Worm (Caenorhabditis elegans): Measurements from ENCODE around the gene mel-28.

Gene mel-28

DNA sequence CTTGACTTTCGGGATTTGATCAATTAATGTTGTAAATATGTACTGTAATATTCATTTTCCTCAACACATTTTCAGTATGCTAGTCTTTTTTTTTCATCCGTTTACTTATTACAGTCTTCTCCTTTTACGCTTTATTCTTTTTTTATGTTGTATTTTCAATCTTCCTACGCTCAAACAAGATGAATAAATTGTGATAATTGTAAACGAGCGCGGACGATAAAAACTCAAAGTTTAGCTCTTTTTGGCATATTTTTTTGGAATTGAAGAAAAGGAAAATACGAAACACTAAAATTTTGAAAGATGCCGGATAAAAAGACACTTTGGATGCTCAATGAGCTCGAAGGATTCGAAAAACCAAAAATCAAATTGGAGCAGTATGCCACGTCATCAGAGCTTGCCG, 16.8 kb downstream of the mel-28 start, which contains the start of gene metl-5:
metl-5 (plus strand) TSS at position 301 of the 400 bp plus-strand sequence.
- TF ChIP-seq ceh-82 (tag; optimal IDR thresholded peaks at IDR 0.05) (no peak), unc-98 (GFP tag; IDR thresholded peaks at IDR 0.05) (no peak), skn-1 (tag; optimal IDR thresholded peaks at IDR 0.05) (no peak), C16A3.4 (tag; optimal IDR thresholded peaks at IDR 0.05) (no peak), lin-15B (tag; optimal IDR thresholded peaks at IDR 0.05) (no peak), tbx-2 (tag; optimal IDR thresholded peaks at IDR 0.05) (no peak), Y116A8C.19 (tag; optimal IDR thresholded peaks at IDR 0.05; ENCODE audit: borderline replicate concordance) (no peak), swsn-7 (tag; optimal IDR thresholded peaks at IDR 0.05) (no peak), unc-130 (tag; optimal IDR thresholded peaks at IDR 0.05) (no peak), dpl-1 (GFP tag; optimal IDR thresholded peaks at IDR 0.05) (no peak), lin-35 (GFP tag; optimal IDR thresholded peaks at IDR 0.05) (no peak), ces-1 (GFP tag; optimal IDR thresholded peaks at IDR 0.05) (no peak), isw-1 (GFP tag; IDR thresholded peaks at IDR 0.05) (no peak), hlh-4 (tag; optimal IDR thresholded peaks at IDR 0.05) (no peak), efl-3 (GFP tag; optimal IDR thresholded peaks at IDR 0.05) (no peak), lin-39 (tag; optimal IDR thresholded peaks at IDR 0.05) (no peak)

DNA sequence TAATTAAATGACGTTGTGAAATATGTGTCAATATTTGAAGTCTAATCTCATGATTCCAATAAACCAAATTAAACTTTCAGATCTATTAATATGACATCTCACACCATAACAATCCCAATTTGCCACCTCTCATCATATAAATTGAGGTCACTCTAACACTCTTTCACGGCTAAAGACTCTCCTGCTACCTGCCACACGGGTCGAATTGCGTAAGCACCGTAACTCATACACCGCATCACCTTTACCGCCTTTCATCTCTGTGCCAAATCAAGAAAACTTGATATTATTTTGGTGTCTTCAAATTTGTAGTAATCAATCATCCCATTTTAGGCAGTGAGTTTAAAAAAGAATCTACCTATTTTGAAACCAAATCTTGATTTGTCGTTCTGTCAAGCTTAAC, 20.5 kb downstream of the mel-28 start:
- TF ChIP-seq lsy-2 (tag; optimal IDR thresholded peaks at IDR 0.05) (no peak), efl-1 (optimal IDR thresholded peaks at IDR 0.05) (no peak), efl-1 (GFP tag; optimal IDR thresholded peaks at IDR 0.05 in 1 of 2) (no peak), skn-1 (tag; optimal IDR thresholded peaks at IDR 0.05) (no peak), lin-14 (GFP tag; optimal IDR thresholded peaks at IDR 0.05) (no peak), ceh-88 (GFP tag; IDR thresholded peaks at IDR 0.05) (no peak), lin-35 (GFP tag; optimal IDR thresholded peaks at IDR 0.05) (no peak), irx-1 (tag; optimal IDR thresholded peaks at IDR 0.05) (no peak), tlp-1 (tag; optimal IDR thresholded peaks at IDR 0.05) (no peak), tbx-2 (tag; optimal IDR thresholded peaks at IDR 0.05) (no peak), pax-3 (tag; optimal IDR thresholded peaks at IDR 0.05) (no peak), nhr-90 (tag; optimal IDR thresholded peaks at IDR 0.05; ENCODE audit: poor library complexity) (no peak), zag-1 (tag; optimal IDR thresholded peaks at IDR 0.05) (no peak), efl-3 (GFP tag; optimal IDR thresholded peaks at IDR 0.05) (no peak), mef-2 (tag; optimal IDR thresholded peaks at IDR 0.05) (no peak), ceh-90 (tag; optimal IDR thresholded peaks at IDR 0.05) (no peak), ztf-4 (tag; optimal IDR thresholded peaks at IDR 0.05) (no peak), elt-2 (tag; optimal IDR thresholded peaks at IDR 0.05) (no peak), F16B12.6 (tag; optimal IDR thresholded peaks at IDR 0.05) (no peak), ceh-63 (GFP tag; optimal IDR thresholded peaks at IDR 0.05) (no peak), ceh-82 (tag; optimal IDR thresholded peaks at IDR 0.05) (no peak)

DNA sequence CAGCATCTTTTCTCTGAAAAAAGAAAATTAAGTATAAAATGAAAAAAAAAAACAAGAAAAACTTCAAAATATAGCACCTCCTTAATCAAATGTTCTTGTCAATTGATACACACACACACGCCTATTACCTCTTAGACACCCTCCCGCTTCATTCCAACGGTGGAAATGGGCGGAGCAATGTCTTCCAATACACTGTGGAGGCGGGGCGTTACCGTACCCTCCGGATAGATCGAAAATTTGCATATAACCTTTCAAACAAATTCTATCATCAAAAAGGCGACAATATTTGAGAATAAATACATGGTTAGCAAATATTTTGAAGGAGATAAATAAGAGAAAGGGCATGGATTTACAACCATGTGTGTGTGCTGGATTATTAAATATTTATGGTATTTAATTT, 22.2 kb downstream of the mel-28 start:
- TF ChIP-seq sox-4 (tag; optimal IDR thresholded peaks at IDR 0.05) (no peak), lsy-2 (tag; optimal IDR thresholded peaks at IDR 0.05) (peak in 1 of 2 experiments; percentile 51)

DNA sequence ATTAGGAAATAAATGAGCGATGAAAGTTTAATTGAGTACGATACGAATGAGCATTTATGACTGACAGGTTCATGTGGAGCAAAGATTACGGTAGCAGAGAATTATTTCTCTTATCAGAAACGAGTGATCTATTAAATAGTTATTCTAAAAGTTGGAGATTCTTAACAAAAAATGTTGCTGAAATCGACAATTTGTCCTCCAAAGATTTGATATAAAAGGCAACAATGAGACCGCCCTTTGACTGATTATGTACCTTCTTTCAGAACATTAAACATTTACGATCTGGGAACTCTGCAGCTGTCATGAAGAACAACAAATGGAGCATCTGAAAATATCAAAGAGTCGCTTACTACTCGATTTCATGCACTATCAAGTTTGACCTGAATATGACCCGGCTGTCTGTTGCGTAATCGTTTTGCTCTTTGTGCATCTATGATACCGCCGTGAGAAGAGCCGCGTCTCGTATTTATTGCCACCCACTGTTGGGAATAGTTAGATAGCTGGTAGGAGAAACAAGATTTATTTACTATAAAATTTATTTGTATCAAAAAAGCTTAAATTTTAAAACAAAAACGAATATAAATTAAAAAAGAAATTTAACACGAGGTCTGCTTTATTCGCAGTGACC, 23.8 kb downstream of the mel-28 start, which contains the start of gene pal-1:
pal-1 (minus strand) TSS at position 51 of the 628 bp plus-strand sequence.
- TF ChIP-seq ama-1 (optimal IDR thresholded peaks at IDR 0.05) = no peak
- TF ChIP-seq sox-4 (tag; optimal IDR thresholded peaks at IDR 0.05) = no peak
- no peak for TF ChIP-seq alr-1 (tag; optimal IDR thresholded peaks at IDR 0.05; ENCODE audit: borderline replicate concordance)
- TF ChIP-seq sptf-1 (tag; optimal IDR thresholded peaks at IDR 0.05) = no peak
- no peak for TF ChIP-seq ztf-4 (tag; optimal IDR thresholded peaks at IDR 0.05)
- no peak for TF ChIP-seq lin-35 (GFP tag; optimal IDR thresholded peaks at IDR 0.05)
- no peak for TF ChIP-seq ets-5 (GFP tag; IDR thresholded peaks at IDR 0.05)
- TF ChIP-seq fkh-10 (GFP tag; optimal IDR thresholded peaks at IDR 0.05) = no peak
- TF ChIP-seq nhr-85 (tag) = no peak
